Fruit fly (Drosophila melanogaster): Measurements from ENCODE around the gene Vta1.

- TF ChIP-seq psq (GFP tag; optimal IDR thresholded peaks at IDR 0.05): no peak
- no peak for TF ChIP-seq h (GFP tag; optimal IDR thresholded peaks at IDR 0.05)
- no peak for TF ChIP-seq Dfd (GFP tag; optimal IDR thresholded peaks at IDR 0.05)
- TF ChIP-seq rgr (GFP tag; optimal IDR thresholded peaks at IDR 0.05): no peak
- no peak for TF ChIP-seq Hr78 (GFP tag; optimal IDR thresholded peaks at IDR 0.05)
- TF ChIP-seq Hnf4 (GFP tag; optimal IDR thresholded peaks at IDR 0.05): no peak
- no peak for TF ChIP-seq fru (GFP tag; optimal IDR thresholded peaks at IDR 0.05)
- no peak for TF ChIP-seq Abd-B (GFP tag; optimal IDR thresholded peaks at IDR 0.05)
- TF ChIP-seq usp (GFP tag; optimal IDR thresholded peaks at IDR 0.05): no peak
These were observed 38.1 kb downstream of the Vta1 start for dm6 chr3L:1614465-1615084.

All from whole organism, wandering third instar larva.